Fruit fly (Drosophila melanogaster): ENCODE data around the gene gammaTub37C.

The gammaTub37C gene

DNA sequence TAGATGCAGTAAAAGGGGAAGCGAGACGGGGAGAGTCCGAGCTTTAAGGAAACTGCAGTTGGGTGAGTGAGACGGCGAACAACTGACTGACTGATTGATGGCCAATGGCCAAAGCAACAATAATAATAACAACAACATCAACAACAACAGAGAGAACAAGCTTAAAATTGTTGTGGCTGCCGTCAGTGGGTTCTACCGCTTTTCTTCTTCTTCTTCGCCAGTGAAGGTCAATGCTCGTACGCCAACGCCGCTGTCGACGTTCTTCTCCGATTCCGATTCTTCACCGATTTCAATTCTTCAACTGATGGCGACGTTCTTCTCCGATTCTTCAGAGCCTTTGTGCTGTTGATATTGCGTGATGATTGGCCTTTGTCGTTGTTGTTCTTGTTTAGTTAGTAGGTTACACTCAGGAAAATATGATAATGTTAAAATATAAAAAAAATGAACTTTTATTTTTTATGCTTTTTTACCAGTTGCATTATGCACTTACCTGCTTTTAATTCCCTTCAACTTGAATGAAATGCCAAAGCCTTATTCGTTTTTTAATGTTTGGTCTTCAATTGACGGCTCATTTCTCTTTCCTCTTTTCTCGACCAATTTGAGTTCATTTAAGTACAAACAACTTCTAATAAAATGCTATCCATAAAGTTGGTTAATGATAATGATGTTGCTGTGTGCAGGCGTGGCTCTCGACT, 43.2 kb downstream of the gammaTub37C start:
- no peak for TF ChIP-seq CG17801 (GFP tag; optimal IDR thresholded peaks at IDR 0.05; ENCODE audit: partially characterized antibody)

DNA sequence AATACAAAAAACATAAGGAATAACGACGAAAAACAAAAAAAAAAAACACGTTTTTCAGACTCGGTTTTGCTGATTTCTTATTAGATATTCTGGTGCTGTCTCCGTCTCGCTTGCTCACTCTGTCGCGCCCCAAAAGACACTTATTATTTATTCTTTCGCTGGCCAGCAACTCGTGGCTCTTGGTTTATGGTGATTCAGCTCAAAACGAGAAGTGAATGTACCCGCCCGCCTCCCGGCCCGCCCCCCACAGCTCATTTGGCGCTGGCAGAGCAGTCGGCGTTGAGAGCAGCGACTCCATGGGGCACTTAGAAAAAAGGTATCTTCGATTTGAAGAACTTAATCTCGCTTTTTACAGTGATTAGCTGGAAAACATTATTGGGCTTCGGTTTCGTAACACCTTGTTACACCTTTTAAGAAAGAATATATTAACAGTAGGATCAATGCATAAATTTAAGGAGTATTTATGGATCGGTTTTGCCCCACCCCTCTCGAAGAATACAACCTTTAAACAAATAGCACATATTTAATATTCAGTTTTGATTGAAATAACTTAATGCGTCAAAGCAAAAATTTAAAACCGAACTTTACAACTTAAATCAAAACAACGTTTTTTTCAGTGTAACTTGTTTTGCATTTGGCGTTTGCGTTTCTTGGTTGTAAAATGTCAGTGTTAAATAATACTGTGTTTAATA, 43.9 kb downstream of the gammaTub37C start:
- peak; percentile 86 for TF ChIP-seq CG17801 (GFP tag; optimal IDR thresholded peaks at IDR 0.05; ENCODE audit: partially characterized antibody)

DNA sequence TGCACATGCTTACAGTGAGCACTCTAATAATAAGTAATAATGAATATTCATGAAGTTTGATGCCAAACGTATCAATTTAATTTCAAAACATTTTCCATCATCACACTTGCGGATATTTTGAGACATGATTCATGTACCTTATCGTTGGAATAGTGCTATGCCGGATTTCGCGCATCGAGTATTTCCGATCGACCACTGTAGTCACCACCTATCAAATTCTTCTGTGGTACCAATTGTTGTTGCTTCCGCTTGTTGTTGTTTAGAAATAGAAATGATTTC, 44.6 kb downstream of the gammaTub37C start:
- TF ChIP-seq CG17801 (GFP tag; optimal IDR thresholded peaks at IDR 0.05; ENCODE audit: partially characterized antibody) = peak; percentile 79

DNA sequence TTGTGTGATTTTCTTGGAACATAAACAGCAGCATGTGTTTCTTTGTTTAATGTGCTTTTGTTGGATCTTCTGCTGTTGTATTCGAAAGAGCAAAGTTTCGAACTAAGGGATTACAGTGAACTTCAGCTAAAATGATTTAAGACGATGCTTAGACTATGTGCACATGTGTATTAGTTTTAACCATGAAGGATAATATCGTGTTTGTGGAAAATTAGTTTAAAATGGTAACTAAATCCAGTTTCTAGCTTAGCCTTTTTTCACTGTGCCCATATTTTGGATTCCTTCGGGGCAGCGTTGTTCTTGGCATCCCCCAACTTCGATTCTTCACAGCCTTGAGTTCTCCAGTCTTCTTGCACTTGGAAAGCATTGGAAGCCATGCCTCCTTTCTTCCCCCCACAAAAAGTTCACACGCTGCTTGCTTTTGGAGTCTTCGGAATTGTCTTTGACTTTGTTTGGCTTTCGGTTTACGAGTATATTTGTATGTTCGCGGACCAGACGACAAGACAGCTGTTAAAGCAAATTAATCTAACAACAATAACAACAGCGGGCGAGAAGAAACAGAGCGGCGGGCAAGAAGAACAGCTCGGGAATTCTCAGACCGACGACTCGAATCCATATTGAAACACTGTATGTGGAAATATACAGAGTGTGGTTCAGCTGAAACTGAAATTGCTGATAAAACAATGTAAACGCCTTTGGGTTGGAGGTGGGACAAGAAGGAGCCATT, 45.1 kb downstream of the gammaTub37C start:
- TF ChIP-seq CG17801 (GFP tag; optimal IDR thresholded peaks at IDR 0.05; ENCODE audit: partially characterized antibody) = no peak

DNA sequence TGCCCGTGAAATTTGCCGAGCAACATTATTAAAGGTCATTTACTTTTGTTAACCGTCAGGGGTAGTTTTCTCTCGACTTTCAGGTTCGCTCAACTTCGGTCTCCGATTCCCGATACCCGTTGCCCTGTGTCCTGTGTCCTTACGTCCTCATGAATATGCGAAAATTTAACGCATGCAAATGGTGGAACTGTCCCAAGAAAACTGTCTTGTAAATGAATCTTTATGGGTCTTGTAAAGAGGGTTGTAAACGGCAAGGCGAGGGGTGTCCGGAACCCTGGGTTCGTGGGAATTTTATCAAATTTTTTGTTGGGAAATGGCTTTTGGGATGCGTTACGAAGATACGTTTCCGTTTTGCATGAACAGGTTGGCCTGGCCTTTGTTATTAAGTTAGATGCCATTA, 45.8 kb downstream of the gammaTub37C start:
- TF ChIP-seq CG17801 (GFP tag; optimal IDR thresholded peaks at IDR 0.05; ENCODE audit: partially characterized antibody) = no peak

DNA sequence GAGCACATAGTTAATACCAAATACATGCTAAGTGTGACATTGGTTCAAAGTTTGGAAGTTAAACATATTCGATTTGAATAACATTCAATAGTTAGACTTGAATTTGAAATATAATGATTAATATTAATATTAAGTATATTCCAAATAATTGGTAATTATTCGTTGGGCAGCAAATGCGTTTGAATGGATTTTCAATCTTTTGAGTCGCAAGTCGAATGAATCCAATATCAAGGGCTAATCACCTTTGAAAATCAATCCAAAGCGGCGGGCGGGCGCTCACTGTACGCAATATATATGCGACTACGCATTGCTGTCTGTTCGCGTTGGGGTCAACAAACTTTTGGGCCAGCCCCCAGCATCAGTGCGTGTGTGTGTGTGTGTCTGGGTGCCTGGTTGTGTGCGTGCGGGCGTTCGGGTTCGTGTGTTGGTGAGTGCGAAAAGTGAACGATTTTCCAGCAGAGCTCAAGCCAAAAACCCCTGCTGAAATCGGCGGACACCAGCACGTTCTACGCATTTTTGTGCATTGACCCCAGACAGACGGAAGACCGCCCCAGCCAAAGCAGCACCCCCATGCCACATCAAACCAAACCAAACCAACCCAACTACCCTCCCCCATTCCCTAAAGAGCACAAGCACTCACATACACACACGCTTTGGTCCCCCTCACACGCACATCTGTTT, 47.0 kb downstream of the gammaTub37C start:
- TF ChIP-seq CG17801 (GFP tag; optimal IDR thresholded peaks at IDR 0.05; ENCODE audit: partially characterized antibody) = no peak

DNA sequence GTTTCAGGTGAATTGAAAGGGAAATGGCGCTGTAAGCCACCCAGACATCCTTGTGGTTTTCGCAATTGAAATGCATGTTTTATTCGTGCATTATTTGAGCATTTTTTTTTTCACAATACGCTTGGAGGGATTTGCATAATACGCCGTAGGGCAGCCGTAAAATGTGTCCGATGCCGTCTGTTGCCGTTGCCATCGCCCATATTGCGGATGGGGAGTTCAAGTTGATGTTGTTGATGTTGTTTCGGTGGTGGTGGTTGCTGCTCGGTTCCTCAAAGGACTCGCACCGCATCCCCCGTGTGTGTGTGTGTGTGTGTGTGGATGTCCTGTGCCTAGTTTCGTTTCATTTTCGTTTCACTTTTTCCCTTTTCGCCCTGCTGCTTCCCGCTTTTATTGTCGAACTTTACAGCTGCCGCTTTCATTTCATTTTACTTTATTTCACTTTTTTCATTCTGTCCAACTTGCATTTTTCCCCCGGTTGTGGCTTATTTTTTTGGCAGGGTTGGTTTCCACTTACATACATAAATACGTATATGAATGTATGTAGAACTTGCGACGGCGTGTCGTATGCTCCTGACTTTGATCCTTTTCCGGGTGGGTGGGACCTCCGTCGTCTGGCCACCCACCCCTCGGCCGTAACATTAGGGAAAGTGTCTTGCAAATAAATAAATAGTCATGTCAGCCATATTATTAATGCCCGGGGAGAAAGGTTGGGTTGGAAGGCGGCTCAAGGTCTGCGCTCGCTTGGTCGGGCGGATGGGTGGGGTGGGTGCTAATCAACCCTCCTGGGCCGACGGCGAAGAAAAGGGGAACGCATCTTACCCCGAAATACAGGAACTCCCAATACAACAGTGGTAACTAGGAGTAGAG, 47.8 kb downstream of the gammaTub37C start:
- TF ChIP-seq CG17801 (GFP tag; optimal IDR thresholded peaks at IDR 0.05; ENCODE audit: partially characterized antibody) = no peak

DNA sequence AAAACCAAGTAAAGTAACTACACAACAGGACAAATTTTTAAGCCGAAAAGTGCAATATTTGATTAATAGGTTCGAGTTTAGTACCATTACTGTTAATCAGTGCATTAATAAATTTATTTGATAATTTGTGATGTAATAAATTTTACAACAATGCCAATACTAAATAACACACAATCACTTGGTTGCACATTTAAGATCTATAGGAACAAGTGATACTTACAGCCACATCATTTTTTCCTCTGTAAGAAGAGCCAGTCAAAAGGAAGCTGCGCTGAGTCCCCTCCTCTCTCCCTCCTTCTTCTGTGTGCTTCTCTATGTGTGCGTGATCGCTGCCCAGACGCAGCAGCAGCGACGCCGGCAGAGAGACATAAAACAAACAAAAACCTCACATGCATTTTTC, 48.8 kb downstream of the gammaTub37C start:
- TF ChIP-seq CG17801 (GFP tag; optimal IDR thresholded peaks at IDR 0.05; ENCODE audit: partially characterized antibody) = peak; percentile 66

DNA sequence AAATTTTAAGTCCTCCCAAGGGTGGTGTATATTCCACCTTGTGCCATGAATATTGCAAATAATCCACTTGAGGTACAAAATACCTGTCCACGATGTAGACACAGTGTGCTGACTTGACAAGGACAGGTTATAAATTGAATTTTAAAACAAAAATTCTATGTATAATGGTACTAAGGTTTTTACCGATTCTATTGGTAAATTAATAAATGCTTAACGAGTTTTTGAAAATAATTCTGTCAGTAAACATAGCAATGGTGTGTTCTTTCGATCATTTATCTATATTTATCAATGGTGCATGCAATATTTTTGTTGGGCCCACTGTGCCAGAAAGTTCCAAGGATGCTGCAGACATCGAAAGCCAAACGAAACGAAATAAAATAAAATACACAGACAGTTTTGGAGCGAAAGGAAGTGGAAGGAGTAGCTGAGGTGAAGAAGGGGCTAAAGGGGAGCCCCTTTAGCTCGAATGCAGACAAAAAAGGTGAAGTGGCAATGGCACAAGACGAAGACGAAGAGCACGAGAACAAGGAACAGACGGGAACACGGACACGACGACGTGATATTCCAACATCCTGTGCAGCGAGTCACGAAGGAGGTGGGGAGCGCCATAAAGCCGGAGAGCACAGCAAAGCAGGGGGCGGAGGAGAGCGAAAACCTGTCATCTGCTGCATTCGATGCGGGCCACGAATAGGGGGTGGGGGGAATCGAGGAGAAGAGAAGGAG, 49.4 kb downstream of the gammaTub37C start:
- no peak for TF ChIP-seq CG17801 (GFP tag; optimal IDR thresholded peaks at IDR 0.05; ENCODE audit: partially characterized antibody)

DNA sequence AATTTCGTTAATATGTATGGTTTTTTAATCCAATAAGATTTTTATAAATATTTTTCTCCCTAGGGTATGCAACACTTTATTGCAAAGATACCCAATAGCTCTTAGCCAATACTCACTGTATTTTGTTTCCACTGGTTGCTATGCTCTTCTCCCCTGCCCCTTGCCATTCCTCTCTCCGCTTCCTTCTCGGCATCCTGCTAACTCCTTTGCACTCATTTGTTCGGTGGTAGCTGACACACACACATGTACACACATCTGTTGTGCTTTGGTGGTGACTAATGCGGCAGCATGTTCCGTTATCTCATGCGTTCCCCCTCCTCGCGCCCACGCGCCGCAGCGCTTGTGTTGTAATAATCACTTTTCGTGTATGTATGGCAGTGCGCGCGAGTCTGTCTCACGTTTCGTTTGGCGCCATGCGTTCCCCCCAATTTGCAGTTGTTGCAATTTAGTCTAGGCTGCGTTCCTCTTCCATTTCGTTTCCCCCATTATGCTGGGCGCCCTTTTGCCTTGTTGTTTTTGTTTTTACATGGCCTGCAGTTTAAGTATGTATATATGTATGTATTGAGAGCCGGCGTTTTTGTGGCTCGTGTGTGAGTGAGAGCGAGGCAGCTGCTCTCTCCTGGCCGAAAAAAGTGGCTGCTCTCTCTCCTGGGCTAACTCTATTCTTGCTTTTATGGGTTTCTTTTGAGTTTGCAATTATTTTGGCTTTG, 50.6 kb downstream of the gammaTub37C start, which contains the start of gene Polr1D:
Polr1D (minus strand) TSS at position 420 of the 710 bp plus-strand sequence.
- no peak for TF ChIP-seq CG17801 (GFP tag; optimal IDR thresholded peaks at IDR 0.05; ENCODE audit: partially characterized antibody)

DNA sequence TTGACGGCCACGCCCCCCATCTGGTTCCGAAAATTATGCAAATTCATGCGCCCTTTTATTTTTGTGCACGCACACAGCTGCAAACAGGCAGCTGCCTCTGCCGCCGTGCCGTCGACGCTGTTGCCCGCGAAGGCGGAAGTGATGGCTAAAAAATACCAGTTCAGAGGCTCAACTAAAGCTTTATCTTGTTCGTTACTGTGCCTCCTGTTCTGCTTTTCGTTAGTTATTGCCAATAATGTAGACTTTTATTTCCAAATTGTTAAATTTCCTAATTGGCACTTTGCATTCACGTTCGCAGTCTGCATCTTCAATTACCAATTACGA, 51.2 kb downstream of the gammaTub37C start:
- TF ChIP-seq CG17801 (GFP tag; optimal IDR thresholded peaks at IDR 0.05; ENCODE audit: partially characterized antibody) = no peak
